Worm (Caenorhabditis elegans): ENCODE data around the gene ctps-1.

ctps-1 gene

DNA sequence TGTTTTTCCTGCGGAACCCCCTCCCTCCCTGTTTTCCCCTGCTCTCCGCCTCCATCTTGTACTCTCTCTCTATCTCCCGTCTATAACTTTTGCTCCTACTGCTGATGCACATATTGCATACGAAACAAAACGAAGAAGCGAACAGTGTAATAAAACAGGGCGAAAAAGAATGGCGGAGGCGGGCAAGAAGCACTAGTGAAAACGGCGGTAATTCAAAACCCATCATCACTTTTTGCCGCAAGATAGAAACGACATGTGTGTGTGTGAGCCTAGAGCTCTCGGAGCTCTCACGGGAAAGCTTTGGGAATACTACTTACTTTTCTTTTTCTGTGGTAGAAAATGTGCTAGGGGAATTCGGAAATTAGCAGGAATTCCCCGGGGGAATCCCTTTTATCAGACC lies 41.4 kb downstream of the ctps-1 start:
- TF ChIP-seq unc-62 (GFP tag; optimal IDR thresholded peaks at IDR 0.05 in 1 of 2) (peak in 1 of 2 experiments; percentile 91), unc-62 (tag; optimal IDR thresholded peaks at IDR 0.05) (no peak), hlh-11 (tag; optimal IDR thresholded peaks at IDR 0.05) (peak; percentile 13), nhr-237 (tag; optimal IDR thresholded peaks at IDR 0.05) (no peak), zag-1 (tag; optimal IDR thresholded peaks at IDR 0.05) (no peak)

ce11 chrV:16838435-16838834 lies 43.8 kb downstream of the ctps-1 start:
- TF ChIP-seq set-16 (GFP tag; IDR thresholded peaks at IDR 0.05): peak; percentile 59
- TF ChIP-seq madf-9 (GFP tag; conservative IDR thresholded peaks at IDR 0.05): no peak

ce11 chrV:16840283-16840682 lies 45.6 kb downstream of the ctps-1 start:
- TF ChIP-seq dmd-6 (GFP tag; IDR thresholded peaks at IDR 0.05) (peak; percentile 74), hlh-11 (tag; optimal IDR thresholded peaks at IDR 0.05) (peak; percentile 60), tag-97 (GFP tag; IDR thresholded peaks at IDR 0.05) (no peak), nhr-28 (tag; optimal IDR thresholded peaks at IDR 0.05) (peak; percentile 45), pqm-1 (tag; optimal IDR thresholded peaks at IDR 0.05) (peak; percentile 88), lin-29 (GFP tag; IDR thresholded peaks at IDR 0.05) (no peak)

- TF ChIP-seq ZK337.2 (GFP tag; IDR thresholded peaks at IDR 0.05): no peak
- no peak for TF ChIP-seq hlh-30 (tag; optimal IDR thresholded peaks at IDR 0.05; ENCODE audit: insufficient read depth)
- no peak for TF ChIP-seq lin-15B (tag; optimal IDR thresholded peaks at IDR 0.05)
- no peak for TF ChIP-seq vab-7 (GFP tag; IDR thresholded peaks at IDR 0.05)
- TF ChIP-seq mdt-29 (GFP tag; IDR thresholded peaks at IDR 0.05): no peak
- no peak for TF ChIP-seq Y48G9A.11 (GFP tag; IDR thresholded peaks at IDR 0.05)
- no peak for TF ChIP-seq T20F7.1 (GFP tag; optimal IDR thresholded peaks at IDR 0.05)
- TF ChIP-seq daf-8 (GFP tag; IDR thresholded peaks at IDR 0.05): no peak
- no peak for TF ChIP-seq ceh-20 (GFP tag; IDR thresholded peaks at IDR 0.05)
- no peak for TF ChIP-seq zag-1 (tag; optimal IDR thresholded peaks at IDR 0.05)
- TF ChIP-seq gei-8 (GFP tag; optimal IDR thresholded peaks at IDR 0.05): no peak
- no peak for TF ChIP-seq lin-38 (GFP tag; IDR thresholded peaks at IDR 0.05)
These were observed 46.3 kb downstream of the ctps-1 start, which contains the start of gene clec-40 for ce11 chrV:16840961-16841360. TSS of gene clec-40 (minus strand) at chrV:16841061.

DNA sequence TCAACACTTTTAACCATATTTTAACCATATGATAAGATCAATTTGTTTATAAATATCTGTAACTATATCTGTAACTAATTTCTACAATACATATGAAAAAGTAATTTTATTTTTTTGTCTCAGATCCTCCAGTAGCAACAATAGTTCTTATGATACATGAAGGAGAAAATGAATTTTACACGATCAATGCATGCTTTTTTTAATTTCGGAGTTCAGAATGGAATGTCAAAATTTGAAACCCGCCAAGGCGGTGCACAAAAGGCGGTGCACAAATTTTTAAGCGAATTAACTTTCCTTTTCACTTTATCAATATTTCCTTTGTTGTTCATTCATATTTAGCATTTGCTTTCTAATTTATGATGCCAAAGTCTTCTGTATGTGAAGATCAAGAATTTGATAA lies 48.3 kb downstream of the ctps-1 start, which contains the start of gene clec-25:
Gene clec-25, plus strand, starts transcription at position 301 of the 400 bp plus-strand sequence.
- no peak for TF ChIP-seq ZK546.5 (tag; optimal IDR thresholded peaks at IDR 0.05)
- TF ChIP-seq lin-1 (GFP tag; IDR thresholded peaks at IDR 0.05): no peak
- no peak for TF ChIP-seq madf-9 (GFP tag; conservative IDR thresholded peaks at IDR 0.05)
- no peak for TF ChIP-seq Y5F2A.4 (GFP tag; optimal IDR thresholded peaks at IDR 0.05)
- no peak for TF ChIP-seq dmd-6 (GFP tag; IDR thresholded peaks at IDR 0.05)
- no peak for TF ChIP-seq lin-15B (tag; optimal IDR thresholded peaks at IDR 0.05)
- no peak for TF ChIP-seq snpc-4 (tag; optimal IDR thresholded peaks at IDR 0.05)
- no peak for TF ChIP-seq fkh-10 (GFP tag; optimal IDR thresholded peaks at IDR 0.05)
- TF ChIP-seq ceh-44 (GFP tag; IDR thresholded peaks at IDR 0.05): no peak
- no peak for TF ChIP-seq F37D6.2 (tag; optimal IDR thresholded peaks at IDR 0.05)
- no peak for TF ChIP-seq sdz-12 (GFP tag; optimal IDR thresholded peaks at IDR 0.05)
- no peak for TF ChIP-seq madf-5 (GFP tag; IDR thresholded peaks at IDR 0.05)
- TF ChIP-seq ceh-20 (GFP tag; IDR thresholded peaks at IDR 0.05): no peak
- TF ChIP-seq unc-130 (GFP tag; optimal IDR thresholded peaks at IDR 0.05): no peak

ce11 chrV:16848498-16848897 lies 53.8 kb downstream of the ctps-1 start, which contains the start of the genes clec-36 and clec-26:
TSS of gene clec-36 (minus strand) at chrV:16848598.
TSS of gene clec-26 (plus strand) at chrV:16848611.
- TF ChIP-seq T20F7.1 (GFP tag; optimal IDR thresholded peaks at IDR 0.05) (no peak), unc-62 (GFP tag; optimal IDR thresholded peaks at IDR 0.05 in 1 of 2) (peak in 1 of 2 experiments; percentile 77), unc-62 (tag; optimal IDR thresholded peaks at IDR 0.05) (no peak), dmd-6 (GFP tag; IDR thresholded peaks at IDR 0.05) (peak; percentile 38; the same call in 1 of the 2 replicates)

All from whole organism, L4 larva.